Worm (Caenorhabditis elegans) whole organism, midembryonic: ENCODE measurements around the gene pals-22.

ENCODE experiments used
- T22C8.4 ChIP-seq: fragments of 200-800 bp; sonication (Bioruptor generic); IDR thresholded peaks from 2 replicates; pipeline ENCODE4 v1.3.6; 2022; ENCODE audit warnings: missing genetic modification characterization, missing compliant biosample characterization
- cog-1 ChIP-seq: sonication (generic microtip); optimal IDR thresholded peaks from 2 replicates; lab custom pipeline; 2016; ENCODE audit warnings: missing genetic modification characterization, missing compliant biosample characterization
- flt-1 ChIP-seq: fragments of 200-800 bp; sonication (Bioruptor generic); IDR thresholded peaks from 2 replicates; pipeline ENCODE4 v1.3.6; 2022; ENCODE audit warnings: missing genetic modification characterization, missing compliant biosample characterization
- klf-2 ChIP-seq: fragments of 200-800 bp; sonication (Bioruptor generic); conservative IDR thresholded peaks from 2 replicates; pipeline ENCODE4 v1.3.6; 2022; ENCODE audit warnings: missing genetic modification reagents, missing genetic modification characterization, missing compliant biosample characterization
- med-1 ChIP-seq: sonication (generic microtip); optimal IDR thresholded peaks from 2 replicates; lab custom pipeline; 2017; ENCODE audit warnings: missing genetic modification characterization, mild to moderate bottlenecking, missing compliant biosample characterization, antibody characterized with exemption, missing genetic modification reagents; ENCODE audit not compliant: insufficient read depth
- ref-1 ChIP-seq: fragments of 200-800 bp; sonication (Bioruptor generic); conservative IDR thresholded peaks from 2 replicates; pipeline ENCODE4 v1.3.6; 2022; ENCODE audit warnings: missing genetic modification reagents, missing genetic modification characterization, missing compliant biosample characterization
- tab-1 ChIP-seq: fragments of 200-800 bp; sonication (Bioruptor generic); IDR thresholded peaks from 2 replicates; pipeline ENCODE4 v1.3.6; 2022; ENCODE audit warnings: missing genetic modification characterization, missing compliant biosample characterization
- ztf-23 ChIP-seq: fragments of 200-800 bp; sonication (Bioruptor generic); IDR thresholded peaks from 2 replicates; pipeline ENCODE4 v1.3.6; 2022; ENCODE audit warnings: missing genetic modification reagents, missing genetic modification characterization, missing compliant biosample characterization
- ztf-29 ChIP-seq: fragments of 200-800 bp; sonication (Bioruptor generic); IDR thresholded peaks from 2 replicates; pipeline ENCODE4 v1.3.6; 2022; ENCODE audit warnings: missing genetic modification reagents, missing genetic modification characterization, missing compliant biosample characterization

pals-22 gene

ce11 chrIII:165390-165789, 33.2 kb downstream of the pals-22 start, which contains the start of gene F40G9.7:
Gene F40G9.7, plus strand, starts transcription at chrIII:165690.
- TF ChIP-seq ztf-23 (GFP tag; lab: Robert Waterston, UW) (no peak), flt-1 (GFP tag; lab: Robert Waterston, UW) (no peak), T22C8.4 (GFP tag; lab: Robert Waterston, UW) (no peak), med-1 (no peak), klf-2 (GFP tag; lab: Robert Waterston, UW) (no peak), ref-1 (GFP tag; lab: Robert Waterston, UW) (no peak), tab-1 (no peak), cog-1 (no peak), ztf-29 (GFP tag; lab: Robert Waterston, UW) (no peak)

ce11 chrIII:169478-169877, 37.3 kb downstream of the pals-22 start, which contains the start of gene F40G9.18:
Gene F40G9.18, minus strand, starts transcription at chrIII:169578.
- TF ChIP-seq klf-2 (GFP tag; lab: Robert Waterston, UW) (no peak), tab-1 (no peak), cog-1 (no peak), ref-1 (GFP tag; lab: Robert Waterston, UW) (no peak), T22C8.4 (GFP tag; lab: Robert Waterston, UW) (no peak), flt-1 (GFP tag; lab: Robert Waterston, UW) (no peak), med-1 (no peak), ztf-23 (GFP tag; lab: Robert Waterston, UW) (no peak), ztf-29 (GFP tag; lab: Robert Waterston, UW) (no peak)

ce11 chrIII:171617-172016, 39.4 kb downstream of the pals-22 start, which contains the start of the genes F40G9.9 and F40G9.12:
Gene F40G9.9, minus strand, starts transcription at chrIII:171717.
Gene F40G9.12, plus strand, starts transcription at chrIII:171847.
- TF ChIP-seq klf-2 (GFP tag; lab: Robert Waterston, UW) (no peak), ref-1 (GFP tag; lab: Robert Waterston, UW) (no peak), tab-1 (no peak), ztf-29 (GFP tag; lab: Robert Waterston, UW) (no peak), cog-1 (no peak), T22C8.4 (GFP tag; lab: Robert Waterston, UW) (no peak), med-1 (no peak), ztf-23 (GFP tag; lab: Robert Waterston, UW) (no peak), flt-1 (GFP tag; lab: Robert Waterston, UW) (no peak)

ce11 chrIII:173501-173900, 41.3 kb downstream of the pals-22 start, which contains the start of gene F40G9.19:
Gene F40G9.19, plus strand, starts transcription at chrIII:173801.
- TF ChIP-seq T22C8.4 (GFP tag; lab: Robert Waterston, UW) = no peak
- no peak for TF ChIP-seq ztf-29 (GFP tag; lab: Robert Waterston, UW)
- TF ChIP-seq klf-2 (GFP tag; lab: Robert Waterston, UW) = no peak
- no peak for TF ChIP-seq med-1
- TF ChIP-seq flt-1 (GFP tag; lab: Robert Waterston, UW) = no peak
- TF ChIP-seq ref-1 (GFP tag; lab: Robert Waterston, UW) = no peak
- no peak for TF ChIP-seq tab-1
- TF ChIP-seq cog-1 = no peak
- no peak for TF ChIP-seq ztf-23 (GFP tag; lab: Robert Waterston, UW)

- TF ChIP-seq ref-1 (GFP tag; lab: Robert Waterston, UW) = no peak
- no peak for TF ChIP-seq flt-1 (GFP tag; lab: Robert Waterston, UW)
- TF ChIP-seq T22C8.4 (GFP tag; lab: Robert Waterston, UW) = no peak
- TF ChIP-seq ztf-23 (GFP tag; lab: Robert Waterston, UW) = no peak
- TF ChIP-seq tab-1 = no peak
- no peak for TF ChIP-seq med-1
- TF ChIP-seq cog-1 = no peak
- no peak for TF ChIP-seq klf-2 (GFP tag; lab: Robert Waterston, UW)
- no peak for TF ChIP-seq ztf-29 (GFP tag; lab: Robert Waterston, UW)
These were observed 43.5 kb downstream of the pals-22 start, which contains the start of gene clec-148 for ce11 chrIII:175733-176132. Gene clec-148, minus strand, starts transcription at chrIII:175833.

ce11 chrIII:177715-178114, 45.5 kb downstream of the pals-22 start, which contains the start of gene F40G9.14:
Gene F40G9.14, minus strand, starts transcription at chrIII:177815.
- TF ChIP-seq ztf-23 (GFP tag; lab: Robert Waterston, UW) = no peak
- TF ChIP-seq ref-1 (GFP tag; lab: Robert Waterston, UW) = no peak
- no peak for TF ChIP-seq flt-1 (GFP tag; lab: Robert Waterston, UW)
- TF ChIP-seq tab-1 = no peak
- no peak for TF ChIP-seq med-1
- no peak for TF ChIP-seq ztf-29 (GFP tag; lab: Robert Waterston, UW)
- no peak for TF ChIP-seq klf-2 (GFP tag; lab: Robert Waterston, UW)
- no peak for TF ChIP-seq T22C8.4 (GFP tag; lab: Robert Waterston, UW)
- TF ChIP-seq cog-1 = no peak

ce11 chrIII:178126-178525, 45.9 kb downstream of the pals-22 start:
- TF ChIP-seq cog-1 = no peak

- TF ChIP-seq tab-1 (no peak), klf-2 (GFP tag; lab: Robert Waterston, UW) (no peak), T22C8.4 (GFP tag; lab: Robert Waterston, UW) (no peak), ref-1 (GFP tag; lab: Robert Waterston, UW) (no peak), flt-1 (GFP tag; lab: Robert Waterston, UW) (no peak), cog-1 (no peak), med-1 (no peak), ztf-23 (GFP tag; lab: Robert Waterston, UW) (no peak), ztf-29 (GFP tag; lab: Robert Waterston, UW) (no peak)
These were observed 46.9 kb downstream of the pals-22 start, which contains the start of gene F40G9.6 for ce11 chrIII:179123-179592. Gene F40G9.6, plus strand, starts transcription at chrIII:179542.

- TF ChIP-seq flt-1 (GFP tag; lab: Robert Waterston, UW) = no peak
- no peak for TF ChIP-seq ref-1 (GFP tag; lab: Robert Waterston, UW)
- TF ChIP-seq klf-2 (GFP tag; lab: Robert Waterston, UW) = no peak
- no peak for TF ChIP-seq tab-1
- TF ChIP-seq cog-1 = no peak
- TF ChIP-seq T22C8.4 (GFP tag; lab: Robert Waterston, UW) = no peak
- no peak for TF ChIP-seq ztf-29 (GFP tag; lab: Robert Waterston, UW)
- no peak for TF ChIP-seq med-1
These were observed 48.7 kb downstream of the pals-22 start, which contains the start of gene F40G9.5 for ce11 chrIII:180963-181362. Gene F40G9.5, plus strand, starts transcription at chrIII:181263.

- no peak for TF ChIP-seq cog-1
- no peak for TF ChIP-seq flt-1 (GFP tag; lab: Robert Waterston, UW)
- TF ChIP-seq tab-1 = no peak
- TF ChIP-seq klf-2 (GFP tag; lab: Robert Waterston, UW) = no peak
- no peak for TF ChIP-seq T22C8.4 (GFP tag; lab: Robert Waterston, UW)
- TF ChIP-seq med-1 = no peak
- TF ChIP-seq ref-1 (GFP tag; lab: Robert Waterston, UW) = no peak
- no peak for TF ChIP-seq ztf-23 (GFP tag; lab: Robert Waterston, UW)
- no peak for TF ChIP-seq ztf-29 (GFP tag; lab: Robert Waterston, UW)
These were observed 49.9 kb downstream of the pals-22 start, which contains the start of gene F40G9.15 for ce11 chrIII:182080-182479. Gene F40G9.15, plus strand, starts transcription at chrIII:182380.
